Fruit fly (Drosophila melanogaster) whole organism, embryonic: ENCODE data around the gene superdeath.

Source experiments
- Asciz ChIP-seq: fragments of 200-800 bp; sonication (Bioruptor generic); optimal IDR thresholded peaks from 2 replicates; lab custom pipeline; 2017; ENCODE audit warnings: missing biosample characterization, mild to moderate bottlenecking, missing genetic modification characterization, missing genetic modification reagents
- B-H1 ChIP-seq: fragments of 200-800 bp; sonication (Bioruptor generic); IDR thresholded peaks from 3 replicates; pipeline ENCODE4 v1.3.6; 2022; ENCODE audit warnings: missing biosample characterization, missing genetic modification characterization
- Bgb ChIP-seq: fragments of 200-800 bp; sonication (Bioruptor generic); IDR thresholded peaks from 2 replicates; pipeline ENCODE4 v1.3.6; 2022; ENCODE audit warnings: missing biosample characterization, missing genetic modification characterization; ENCODE audit not compliant: partially characterized antibody
- CG10147 ChIP-seq: fragments of 200-800 bp; sonication (Bioruptor generic); optimal IDR thresholded peaks from 2 replicates; lab custom pipeline; 2019; ENCODE audit warnings: missing biosample characterization, mild to moderate bottlenecking, missing genetic modification characterization, moderate library complexity
- CG11723 ChIP-seq: fragments of 200-800 bp; sonication (Bioruptor generic); optimal IDR thresholded peaks from 2 replicates; lab custom pipeline; 2017; ENCODE audit warnings: missing biosample characterization, mild to moderate bottlenecking, missing genetic modification characterization
- CG12299 ChIP-seq: fragments of 200-800 bp; sonication (Bioruptor generic); optimal IDR thresholded peaks from 2 replicates; lab custom pipeline; 2018; ENCODE audit warnings: missing biosample characterization, mild to moderate bottlenecking, missing genetic modification characterization
- CG12744 ChIP-seq: fragments of 200-800 bp; sonication (Bioruptor generic); optimal IDR thresholded peaks from 2 replicates; lab custom pipeline; 2016; ENCODE audit warnings: missing biosample characterization, missing genetic modification characterization
- CG13287 ChIP-seq: fragments of 200-800 bp; sonication (Bioruptor generic); IDR thresholded peaks from 2 replicates; pipeline ENCODE4 v1.3.6; 2022; ENCODE audit warnings: missing biosample characterization, missing genetic modification characterization; ENCODE audit not compliant: partially characterized antibody
- CG15696 ChIP-seq: fragments of 200-800 bp; sonication (Bioruptor generic); optimal IDR thresholded peaks from 2 replicates; lab custom pipeline; 2019; ENCODE audit warnings: missing biosample characterization, mild to moderate bottlenecking, missing genetic modification characterization, moderate library complexity
- CG17385 ChIP-seq: fragments of 200-800 bp; sonication (Bioruptor generic); optimal IDR thresholded peaks from 3 replicates; lab custom pipeline; 2018; ENCODE audit warnings: missing biosample characterization, mild to moderate bottlenecking, missing genetic modification characterization
- CG17612 ChIP-seq: fragments of 200-800 bp; sonication (Bioruptor generic); IDR thresholded peaks from 2 replicates; pipeline ENCODE4 v1.3.6; 2022; ENCODE audit warnings: missing biosample characterization, missing genetic modification characterization
- CG1832 ChIP-seq: fragments of 200-800 bp; sonication (Bioruptor generic); optimal IDR thresholded peaks from 2 replicates; lab custom pipeline; 2017; ENCODE audit warnings: missing biosample characterization, mild to moderate bottlenecking, missing genetic modification characterization, inconsistent platforms
- CG30431 ChIP-seq: fragments of 200-800 bp; sonication (Bioruptor generic); optimal IDR thresholded peaks from 2 replicates; lab custom pipeline; 2017; ENCODE audit warnings: missing biosample characterization, missing genetic modification characterization
- CG31388 ChIP-seq: fragments of 200-800 bp; sonication (Bioruptor generic); optimal IDR thresholded peaks from 2 replicates; lab custom pipeline; 2016; ENCODE audit warnings: missing biosample characterization, missing genetic modification characterization
- CG32767 ChIP-seq: fragments of 200-800 bp; sonication (Bioruptor generic); IDR thresholded peaks from 2 replicates; pipeline ENCODE4 v1.3.6; 2022; ENCODE audit warnings: missing biosample characterization, missing genetic modification characterization
- CG4854 ChIP-seq: fragments of 200-800 bp; sonication (Bioruptor generic); optimal IDR thresholded peaks from 2 replicates; lab custom pipeline; 2016; ENCODE audit warnings: missing biosample characterization, missing genetic modification characterization, inconsistent platforms
- CG6791 ChIP-seq: fragments of 200-800 bp; sonication (Bioruptor generic); IDR thresholded peaks from 3 replicates; pipeline ENCODE4 v1.3.6; 2022; ENCODE audit warnings: missing biosample characterization, missing genetic modification characterization; ENCODE audit not compliant: partially characterized antibody
- CG7271 ChIP-seq: fragments of 200-800 bp; sonication (Bioruptor generic); optimal IDR thresholded peaks from 2 replicates; lab custom pipeline; 2018; ENCODE audit warnings: missing biosample characterization, mild to moderate bottlenecking, missing genetic modification characterization, moderate library complexity
- CG7372 ChIP-seq: fragments of 200-800 bp; sonication (Bioruptor generic); IDR thresholded peaks from 2 replicates; pipeline ENCODE4 v1.3.6; 2022; ENCODE audit warnings: missing biosample characterization, missing genetic modification characterization
- CG8089 ChIP-seq: fragments of 200-800 bp; sonication (Bioruptor generic); optimal IDR thresholded peaks from 3 replicates; lab custom pipeline; 2016; ENCODE audit warnings: missing biosample characterization, missing genetic modification characterization
- Dip3 ChIP-seq: fragments of 200-800 bp; sonication (Bioruptor generic); optimal IDR thresholded peaks from 3 replicates; lab custom pipeline; 2016; ENCODE audit warnings: missing biosample characterization, missing genetic modification characterization
- E2f1 ChIP-seq: fragments of 200-800 bp; sonication (Bioruptor generic); IDR thresholded peaks from 2 replicates; pipeline ENCODE4 v1.3.6; 2022; ENCODE audit warnings: missing biosample characterization, missing genetic modification characterization
- Ets65A ChIP-seq: fragments of 200-800 bp; sonication (Bioruptor generic); peaks from one replicate; lab custom pipeline; 2016; ENCODE audit warnings: missing biosample characterization, missing genetic modification characterization
- GATAe ChIP-seq: fragments of 200-800 bp; sonication (Bioruptor generic); conservative IDR thresholded peaks from 2 replicates; pipeline ENCODE4 v1.3.6; 2022; ENCODE audit warnings: missing biosample characterization, missing genetic modification characterization
- HLH4C ChIP-seq: fragments of 200-800 bp; sonication (Bioruptor generic); IDR thresholded peaks from 3 replicates; pipeline ENCODE4 v1.3.6; 2022; ENCODE audit warnings: missing biosample characterization, missing genetic modification characterization; ENCODE audit not compliant: partially characterized antibody
- Hr3 ChIP-seq: fragments of 200-800 bp; sonication (Bioruptor generic); optimal IDR thresholded peaks from 3 replicates; lab custom pipeline; 2016; ENCODE audit warnings: missing biosample characterization, missing genetic modification characterization
- Lhr ChIP-seq: fragments of 200-800 bp; sonication (Bioruptor generic); optimal IDR thresholded peaks from 3 replicates; lab custom pipeline; 2017; ENCODE audit warnings: mild to moderate bottlenecking, missing biosample characterization, missing genetic modification reagents, missing genetic modification characterization
- Mad ChIP-seq: fragments of 200-800 bp; sonication (Bioruptor generic); optimal IDR thresholded peaks from 2 replicates; lab custom pipeline; 2016; ENCODE audit warnings: missing biosample characterization, missing genetic modification characterization
- NC2β ChIP-seq: fragments of 200-800 bp; sonication (Bioruptor generic); optimal IDR thresholded peaks from 2 replicates; lab custom pipeline; 2016; ENCODE audit warnings: missing biosample characterization, missing genetic modification characterization
- Six4 ChIP-seq: fragments of 200-800 bp; sonication (Bioruptor generic); optimal IDR thresholded peaks from 2 replicates; lab custom pipeline; 2016; ENCODE audit warnings: missing biosample characterization, missing genetic modification characterization
- Tbp ChIP-seq: fragments of >200 bp; optimal IDR thresholded peaks from 2 replicates; lab custom pipeline; 2018; ENCODE audit warnings: missing biosample characterization, missing genetic modification characterization
- ap ChIP-seq: fragments of 200-800 bp; sonication (Bioruptor generic); IDR thresholded peaks from 2 replicates; pipeline ENCODE4 v1.3.6; 2022; ENCODE audit warnings: missing biosample characterization, missing genetic modification characterization
- ara ChIP-seq: fragments of 200-800 bp; sonication (Bioruptor generic); IDR thresholded peaks from 2 replicates; pipeline ENCODE4 v1.3.6; 2022; ENCODE audit warnings: missing biosample characterization, missing genetic modification characterization
- dan ChIP-seq: fragments of 200-800 bp; sonication (Bioruptor generic); IDR thresholded peaks from 2 replicates; pipeline ENCODE4 v1.3.6; 2022; ENCODE audit warnings: missing biosample characterization, missing genetic modification characterization
- disco-r ChIP-seq: fragments of 200-800 bp; sonication (Bioruptor generic); optimal IDR thresholded peaks from 2 replicates; lab custom pipeline; 2016; ENCODE audit warnings: missing biosample characterization, missing genetic modification characterization
- gce ChIP-seq: fragments of 200-800 bp; sonication (Bioruptor generic); IDR thresholded peaks from 3 replicates; pipeline ENCODE4 v1.3.6; 2022; ENCODE audit warnings: missing biosample characterization, missing genetic modification characterization
- hb ChIP-seq: fragments of 200-800 bp; sonication (Bioruptor generic); IDR thresholded peaks from 3 replicates; pipeline ENCODE4 v1.3.6; 2022; ENCODE audit warnings: missing biosample characterization, missing genetic modification characterization; ENCODE audit not compliant: partially characterized antibody
- her ChIP-seq: fragments of 200-800 bp; sonication (Bioruptor generic); optimal IDR thresholded peaks from 2 replicates; lab custom pipeline; 2016; ENCODE audit warnings: missing biosample characterization, missing genetic modification characterization
- ind ChIP-seq: fragments of 200-800 bp; sonication (Bioruptor generic); optimal IDR thresholded peaks from 3 replicates; lab custom pipeline; 2016; ENCODE audit warnings: missing biosample characterization, missing genetic modification characterization
- ken ChIP-seq: fragments of 200-800 bp; sonication (Bioruptor generic); IDR thresholded peaks from 3 replicates; pipeline ENCODE4 v1.3.6; 2022; ENCODE audit warnings: missing biosample characterization, missing genetic modification characterization
- lab ChIP-seq: fragments of 200-800 bp; sonication (Bioruptor generic); optimal IDR thresholded peaks from 3 replicates; lab custom pipeline; 2017; ENCODE audit warnings: missing biosample characterization, missing genetic modification characterization, mild to moderate bottlenecking, moderate library complexity, missing genetic modification reagents
- nom ChIP-seq: fragments of 200-800 bp; sonication (Bioruptor generic); optimal IDR thresholded peaks from 2 replicates; lab custom pipeline; 2017; ENCODE audit warnings: missing biosample characterization, missing genetic modification characterization, mild to moderate bottlenecking, moderate library complexity, missing genetic modification reagents
- phol ChIP-seq: fragments of 200-800 bp; sonication (Bioruptor generic); optimal IDR thresholded peaks from 3 replicates; lab custom pipeline; 2018; ENCODE audit warnings: missing biosample characterization, mild to moderate bottlenecking, missing genetic modification characterization, moderate library complexity
- prd ChIP-seq, 3 experiments: fragments of >200 bp in 2 of 3; fragments of 200-800 bp in 1 of 3; sonication (Bioruptor generic) in 1 of 3; optimal IDR thresholded peaks in 2 of 3; IDR thresholded peaks in 1 of 3; 2 replicates in 2 of 3; 3 replicates in 1 of 3; pipeline versions ENCODE4 v1.3.6 to Lab custom; 2017 to 2022; ENCODE audit warnings: missing biosample characterization in 1 of 3, missing genetic modification characterization in 1 of 3
- run ChIP-seq: fragments of 200-800 bp; sonication (Bioruptor generic); optimal IDR thresholded peaks from 3 replicates; lab custom pipeline; 2018; ENCODE audit warnings: missing biosample characterization, mild to moderate bottlenecking, missing genetic modification characterization
- sim ChIP-seq: fragments of 200-800 bp; sonication (Bioruptor generic); IDR thresholded peaks from 2 replicates; pipeline ENCODE4 v1.3.6; 2022; ENCODE audit warnings: missing biosample characterization, missing genetic modification characterization
- slou ChIP-seq: fragments of 200-800 bp; sonication (Bioruptor generic); optimal IDR thresholded peaks from 3 replicates; lab custom pipeline; 2016; ENCODE audit warnings: missing biosample characterization, missing genetic modification characterization
- trh ChIP-seq: fragments of 200-800 bp; sonication (Bioruptor generic); optimal IDR thresholded peaks from 2 replicates; lab custom pipeline; 2016; ENCODE audit warnings: missing biosample characterization, missing genetic modification characterization
- twi ChIP-seq: fragments of 200-800 bp; optimal IDR thresholded peaks from 2 replicates; lab custom pipeline; 2019; ENCODE audit warnings: missing biosample characterization, mild to moderate bottlenecking, missing genetic modification characterization, moderate library complexity
- z ChIP-seq: fragments of 200-800 bp; sonication (Bioruptor generic); IDR thresholded peaks from 3 replicates; pipeline ENCODE4 v1.3.6; 2022; ENCODE audit warnings: missing biosample characterization, missing genetic modification characterization
- zf30C ChIP-seq: fragments of 200-800 bp; sonication (Bioruptor generic); optimal IDR thresholded peaks from 3 replicates; lab custom pipeline; 2018; ENCODE audit warnings: missing biosample characterization, mild to moderate bottlenecking, missing genetic modification characterization

The superdeath gene

DNA sequence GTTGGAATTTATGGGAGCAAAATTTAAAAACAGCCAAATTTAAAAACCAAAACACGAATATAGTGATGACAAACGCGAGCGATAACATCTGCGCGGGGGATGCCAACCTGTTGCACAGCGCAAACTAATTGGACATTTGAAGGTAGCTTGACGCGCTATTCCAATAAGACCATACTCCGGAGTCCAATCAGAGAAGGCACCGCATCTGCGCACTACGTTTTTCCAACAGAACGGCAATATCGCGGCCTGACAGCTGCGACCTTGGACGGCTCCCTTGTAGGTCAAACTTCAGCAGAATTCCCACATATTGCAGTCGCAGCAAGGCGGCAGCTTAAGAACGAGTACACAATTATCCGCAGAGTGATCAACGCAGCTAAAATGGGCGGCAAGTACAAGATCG, 9.6 kb downstream of the superdeath start, which contains the start of the genes CG11882 and Pglym78 (continued):
- no peak for TF ChIP-seq disco-r
- peak; percentile 63 for TF ChIP-seq her (GFP tag; lab: Kevin White, UChicago)
- no peak; the same call in 1 of the 2 replicates for TF ChIP-seq CG7372 (GFP tag; lab: Robert Waterston, UW)
- no peak for TF ChIP-seq CG4854 (GFP tag; lab: Kevin White, UChicago)
- TF ChIP-seq CG11723 (GFP tag; lab: Kevin White, UChicago) = no peak
- TF ChIP-seq lab (GFP tag; lab: Kevin White, UChicago) = no peak
- no peak for TF ChIP-seq zf30C (GFP tag; lab: Kevin White, UChicago)
- no peak for TF ChIP-seq CG17385
- no peak for TF ChIP-seq prd (optimal IDR thresholded peaks at IDR 0.05; lab: Kevin White, UChicago)
- peak; percentile 33; the same call in 1 of the 3 replicates for TF ChIP-seq prd (GFP tag; IDR thresholded peaks at IDR 0.05; lab: Robert Waterston, UW)
- TF ChIP-seq B-H1 (GFP tag; lab: Robert Waterston, UW) = no peak
- TF ChIP-seq CG32767 (GFP tag; lab: Robert Waterston, UW) = 0 out of 2 replicates have a peak, but pooled peaks have one; percentile 30
- no peak for TF ChIP-seq run (tag; lab: Kevin White, UChicago)
- no peak for TF ChIP-seq hb (GFP tag; lab: Robert Waterston, UW)
- TF ChIP-seq sim (GFP tag; lab: Robert Waterston, UW) = no peak
- peak; percentile 62; the same call in 1 of the 2 replicates for TF ChIP-seq Bgb (GFP tag; lab: Robert Waterston, UW)
- TF ChIP-seq Ets65A (GFP tag; lab: Kevin White, UChicago) = no peak
- TF ChIP-seq Hr3 (GFP tag; lab: Kevin White, UChicago) = peak; percentile 81
- no peak for TF ChIP-seq Mad (GFP tag; lab: Kevin White, UChicago)
- peak; percentile 5 for TF ChIP-seq Dip3 (GFP tag; lab: Kevin White, UChicago)
- TF ChIP-seq Six4 (GFP tag; lab: Kevin White, UChicago) = peak; percentile 17
- peak; percentile 28 for TF ChIP-seq twi (tag; lab: Kevin White, UChicago)
- TF ChIP-seq gce (GFP tag; lab: Robert Waterston, UW) = no peak
- peak; percentile 62; the same call in 2 of the 3 replicates for TF ChIP-seq CG6791
- peak; percentile 28 for TF ChIP-seq phol (tag; lab: Kevin White, UChicago)
- TF ChIP-seq CG17612 (GFP tag; lab: Robert Waterston, UW) = no peak
- TF ChIP-seq HLH4C (GFP tag; lab: Robert Waterston, UW) = peak; percentile 43; the same call in 1 of the 3 replicates
- TF ChIP-seq CG12299 (tag; lab: Kevin White, UChicago) = no peak
- no peak for TF ChIP-seq trh (GFP tag; lab: Kevin White, UChicago)
- no peak for TF ChIP-seq CG15696 (tag; lab: Kevin White, UChicago)
- TF ChIP-seq z (GFP tag; lab: Robert Waterston, UW) = no peak
- no peak for TF ChIP-seq CG30431
- TF ChIP-seq Asciz = no peak
- TF ChIP-seq NC2β (GFP tag; lab: Kevin White, UChicago) = peak; percentile 75
- no peak for TF ChIP-seq GATAe (GFP tag; lab: Robert Waterston, UW)
- TF ChIP-seq CG10147 (GFP tag; lab: Kevin White, UChicago) = no peak
- peak; percentile 51 for TF ChIP-seq ara (GFP tag; lab: Robert Waterston, UW)
- TF ChIP-seq dan = no peak
- no peak for TF ChIP-seq ap (GFP tag; lab: Robert Waterston, UW)
- TF ChIP-seq CG8089 (GFP tag; lab: Kevin White, UChicago) = no peak
- TF ChIP-seq Lhr (GFP tag; lab: Kevin White, UChicago) = peak; percentile 89
- no peak for TF ChIP-seq CG7271 (tag; lab: Kevin White, UChicago)
- TF ChIP-seq CG13287 = peak; percentile 78
- no peak for TF ChIP-seq CG1832 (GFP tag; lab: Kevin White, UChicago)
- no peak for TF ChIP-seq slou (GFP tag; lab: Kevin White, UChicago)
- TF ChIP-seq E2f1 (GFP tag; lab: Robert Waterston, UW) = peak; percentile 49
- no peak for TF ChIP-seq ind (GFP tag; lab: Kevin White, UChicago)
- no peak for TF ChIP-seq Tbp (GFP tag; lab: Kevin White, UChicago)
- no peak for TF ChIP-seq CG31388 (GFP tag; lab: Kevin White, UChicago)
- TF ChIP-seq CG12744 (GFP tag; lab: Kevin White, UChicago) = peak; percentile 23
- TF ChIP-seq nom (GFP tag; lab: Kevin White, UChicago) = peak; percentile 51
- TF ChIP-seq ken (GFP tag; lab: Robert Waterston, UW) = 0 out of 3 replicates have a peak, but pooled peaks have one; percentile 64
